Worm (Caenorhabditis elegans): Measurements from ENCODE around the gene hhat-2.

The hhat-2 gene

DNA sequence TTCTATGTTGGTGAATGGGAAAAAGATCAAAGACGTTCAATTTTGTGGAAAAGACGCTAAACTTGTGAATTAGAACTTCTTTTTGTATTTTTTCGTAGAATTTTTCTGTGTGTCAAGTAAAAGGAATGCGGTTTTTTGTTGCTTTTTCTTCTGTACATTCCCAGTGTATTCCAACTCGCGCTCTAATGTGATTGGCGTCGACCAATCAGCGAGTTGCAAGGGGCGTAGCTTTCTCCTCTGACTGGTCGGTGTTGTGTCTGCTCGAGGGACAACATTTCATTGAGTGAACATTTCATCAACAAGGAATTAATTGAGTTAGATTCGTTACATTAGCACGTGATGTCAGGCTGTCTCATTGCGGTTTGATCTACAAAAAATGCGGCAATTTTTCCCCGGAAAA, 28.0 kb downstream of the hhat-2 start:
- TF ChIP-seq sdz-38 (tag; optimal IDR thresholded peaks at IDR 0.05) (no peak), nhr-179 (tag; optimal IDR thresholded peaks at IDR 0.05) (no peak), attf-6 (GFP tag; IDR thresholded peaks at IDR 0.05) (no peak), T26A5.8 (tag; optimal IDR thresholded peaks at IDR 0.05) (no peak), B0035.1 (tag; optimal IDR thresholded peaks at IDR 0.05) (no peak), attf-5 (GFP tag; optimal IDR thresholded peaks at IDR 0.05) (no peak), hmg-20 (GFP tag; IDR thresholded peaks at IDR 0.05) (no peak)

DNA sequence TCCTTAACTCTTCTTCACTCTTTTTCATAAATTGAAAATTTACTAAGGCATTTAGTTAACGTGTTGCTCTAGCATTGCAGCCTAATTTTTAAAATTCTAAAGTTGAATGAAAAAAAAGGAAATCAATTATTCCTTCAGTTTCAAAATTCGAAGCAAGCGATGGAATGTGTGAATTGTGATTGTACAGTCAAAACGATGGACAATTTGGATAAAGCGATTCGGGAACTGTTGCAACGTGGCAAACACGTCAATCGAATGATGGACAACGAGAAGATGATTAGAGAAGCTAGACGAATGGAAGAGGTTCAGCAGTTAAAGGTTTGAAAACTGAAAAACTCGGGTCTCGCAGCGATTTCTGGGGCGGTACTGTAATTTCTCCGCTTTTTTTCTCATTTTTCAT, 29.7 kb downstream of the hhat-2 start, which contains the start of gene Y57G11C.14:
Gene Y57G11C.14, plus strand, starts transcription at position 126 of the 400 bp plus-strand sequence.
- TF ChIP-seq hsf-1 (GFP tag; IDR thresholded peaks at IDR 0.05) (0 out of 2 replicates have a peak, but pooled peaks have one; percentile 41), hlh-26 (GFP tag; conservative IDR thresholded peaks at IDR 0.05) (no peak), hrde-1 (tag; optimal IDR thresholded peaks at IDR 0.05; ENCODE audit: borderline replicate concordance) (peak; percentile 55), K12H6.12 (tag; optimal IDR thresholded peaks at IDR 0.05) (no peak), lin-35 (GFP tag; optimal IDR thresholded peaks at IDR 0.05) (no peak), ztf-26 (tag; optimal IDR thresholded peaks at IDR 0.05) (no peak), egl-18 (GFP tag; IDR thresholded peaks at IDR 0.05) (no peak), let-526 (GFP tag; IDR thresholded peaks at IDR 0.05) (no peak), atf-7 (tag; optimal IDR thresholded peaks at IDR 0.05) (peak; percentile 23), attf-6 (GFP tag; IDR thresholded peaks at IDR 0.05) (peak; percentile 88), dox-1 (GFP tag; IDR thresholded peaks at IDR 0.05) (no peak), lir-1 (GFP tag; conservative IDR thresholded peaks at IDR 0.05) (no peak), lin-54 (GFP tag; optimal IDR thresholded peaks at IDR 0.05) (no peak), bed-1 (GFP tag; IDR thresholded peaks at IDR 0.05) (no peak), athp-1 (tag; optimal IDR thresholded peaks at IDR 0.05) (no peak), nhr-120 (GFP tag; IDR thresholded peaks at IDR 0.05) (no peak), akir-1 (GFP tag; optimal IDR thresholded peaks at IDR 0.05) (no peak), F57A8.1 (GFP tag; optimal IDR thresholded peaks at IDR 0.05) (no peak), Y56A3A.18 (GFP tag; IDR thresholded peaks at IDR 0.05) (no peak), mcd-1 (GFP tag; IDR thresholded peaks at IDR 0.05) (0 out of 2 replicates have a peak, but pooled peaks have one; percentile 15), ekl-4 (GFP tag; IDR thresholded peaks at IDR 0.05) (0 out of 2 replicates have a peak, but pooled peaks have one; percentile 26), dpff-1 (tag; optimal IDR thresholded peaks at IDR 0.05) (no peak), repo-1 (tag; optimal IDR thresholded peaks at IDR 0.05) (no peak), F33H1.4 (GFP tag; IDR thresholded peaks at IDR 0.05) (0 out of 2 replicates have a peak, but pooled peaks have one; percentile 5), die-1 (tag; optimal IDR thresholded peaks at IDR 0.05) (no peak), Y53G8AR.9 (GFP tag; conservative IDR thresholded peaks at IDR 0.05) (0 out of 2 replicates have a peak, but pooled peaks have one; percentile 30), zfh-2 (GFP tag; conservative IDR thresholded peaks at IDR 0.05) (no peak), F23B12.7 (tag; optimal IDR thresholded peaks at IDR 0.05; ENCODE audit: insufficient read depth) (no peak), B0261.1 (tag; optimal IDR thresholded peaks at IDR 0.05) (no peak), hmg-1.2 (GFP tag; IDR thresholded peaks at IDR 0.05) (0 out of 2 replicates have a peak, but pooled peaks have one; percentile 28), Y67H2A.10 (GFP tag; conservative IDR thresholded peaks at IDR 0.05) (no peak), unc-130 (GFP tag; optimal IDR thresholded peaks at IDR 0.05) (no peak), ceh-100 (GFP tag; IDR thresholded peaks at IDR 0.05) (no peak), tbp1 (GFP tag; optimal IDR thresholded peaks at IDR 0.05) (no peak), aptf-3 (GFP tag; IDR thresholded peaks at IDR 0.05) (no peak), madf-3 (GFP tag; IDR thresholded peaks at IDR 0.05) (0 out of 2 replicates have a peak, but pooled peaks have one; percentile 67), sptf-2 (GFP tag; optimal IDR thresholded peaks at IDR 0.05) (no peak), snpc-4 (GFP tag; optimal IDR thresholded peaks at IDR 0.05) (no peak), snpc-4 (tag; optimal IDR thresholded peaks at IDR 0.05) (peak in 1 of 4 experiments; percentile 85)

Data from whole organism, young adult.